Worm (Caenorhabditis elegans) whole organism, L2 larva: ENCODE measurements around the gene slo-2.

ENCODE experiments used
- C34F6.9 ChIP-seq: fragments of 150-350 bp; optimal IDR thresholded peaks from 2 replicates; lab custom pipeline; 2014; ENCODE audit warnings: missing biosample characterization, missing genetic modification characterization
- F13H6.1 ChIP-seq: sonication (generic microtip); optimal IDR thresholded peaks from 2 replicates; lab custom pipeline; 2016; ENCODE audit warnings: missing genetic modification characterization, missing compliant biosample characterization
- R02D3.7 ChIP-seq: fragments of 150-350 bp; optimal IDR thresholded peaks from 2 replicates; lab custom pipeline; 2014; ENCODE audit warnings: missing biosample characterization, missing genetic modification characterization
- Y55F3AM.14 ChIP-seq: fragments of 200-800 bp; sonication (Bioruptor generic); optimal IDR thresholded peaks from 2 replicates; lab custom pipeline; 2018; ENCODE audit warnings: mild to moderate bottlenecking, missing genetic modification characterization, missing compliant biosample characterization
- ZK546.5 ChIP-seq: sonication (generic microtip); optimal IDR thresholded peaks from 2 replicates; lab custom pipeline; 2017; ENCODE audit warnings: missing biosample characterization, missing genetic modification characterization
- alr-1 ChIP-seq: fragments of 150-350 bp; optimal IDR thresholded peaks from 2 replicates; lab custom pipeline; 2014; ENCODE audit warnings: missing biosample characterization, missing genetic modification characterization
- aly-2 ChIP-seq: fragments of 150-350 bp; optimal IDR thresholded peaks from 2 replicates; lab custom pipeline; 2014; ENCODE audit warnings: missing biosample characterization, missing genetic modification characterization
- ama-1 ChIP-seq: fragments of 150-350 bp; optimal IDR thresholded peaks from 2 replicates; lab custom pipeline; 2018; ENCODE audit warnings: inconsistent platforms
- blmp-1 ChIP-seq: sonication (generic microtip); optimal IDR thresholded peaks from 2 replicates; lab custom pipeline; 2017; ENCODE audit warnings: missing genetic modification characterization, mild to moderate bottlenecking, missing compliant biosample characterization, antibody characterized with exemption, moderate library complexity; ENCODE audit not compliant: insufficient read depth
- crh-2 ChIP-seq: sonication (generic microtip); optimal IDR thresholded peaks from 2 replicates; lab custom pipeline; 2017; ENCODE audit warnings: missing biosample characterization, missing genetic modification characterization
- dmd-4 ChIP-seq: sonication (generic microtip); optimal IDR thresholded peaks from 2 replicates; lab custom pipeline; 2017; ENCODE audit warnings: missing biosample characterization, missing genetic modification characterization
- egl-27 ChIP-seq: sonication (generic microtip); optimal IDR thresholded peaks from 3 replicates; lab custom pipeline; 2017; ENCODE audit warnings: missing biosample characterization, missing genetic modification reagents, missing genetic modification characterization
- elt-1 ChIP-seq: fragments of 150-350 bp; optimal IDR thresholded peaks from 2 replicates; lab custom pipeline; 2014; ENCODE audit warnings: missing biosample characterization, missing genetic modification characterization
- fos-1 ChIP-seq: fragments of 150-350 bp; optimal IDR thresholded peaks from 2 replicates; lab custom pipeline; 2014; ENCODE audit warnings: missing biosample characterization, missing genetic modification characterization
- gmeb-1 ChIP-seq: fragments of 150-350 bp; optimal IDR thresholded peaks from 2 replicates; lab custom pipeline; 2014; ENCODE audit warnings: missing biosample characterization, missing genetic modification characterization
- lin-13 ChIP-seq: fragments of 150-350 bp; optimal IDR thresholded peaks from 2 replicates; lab custom pipeline; 2014; ENCODE audit warnings: missing biosample characterization, missing genetic modification reagents, missing genetic modification characterization
- lin-39 ChIP-seq: fragments of 150-350 bp; optimal IDR thresholded peaks from 2 replicates; lab custom pipeline; 2014; ENCODE audit warnings: missing biosample characterization, missing genetic modification reagents, missing genetic modification characterization
- lsy-2 ChIP-seq, 2 experiments: fragments of 150-350 bp in 1 of 2; sonication (generic microtip) in 1 of 2; optimal IDR thresholded peaks; 2 replicates each; lab custom pipeline; 2014 to 2017; ENCODE audit warnings: missing biosample characterization in 2 of 2, missing genetic modification characterization in 2 of 2
- mbf-1 ChIP-seq: sonication (generic microtip); optimal IDR thresholded peaks from 2 replicates; lab custom pipeline; 2017; ENCODE audit warnings: missing biosample characterization, missing genetic modification characterization
- mdl-1 ChIP-seq, 2 experiments: fragments of 150-350 bp in 1 of 2; sonication (generic microtip) in 1 of 2; optimal IDR thresholded peaks; 2 replicates each; lab custom pipeline; 2017; ENCODE audit warnings: missing biosample characterization in 2 of 2, missing genetic modification characterization in 2 of 2
- nhr-10 ChIP-seq: sonication (generic microtip); optimal IDR thresholded peaks from 2 replicates; lab custom pipeline; 2017; ENCODE audit warnings: missing biosample characterization, missing genetic modification characterization
- nhr-129 ChIP-seq: fragments of 150-350 bp; optimal IDR thresholded peaks from 2 replicates; lab custom pipeline; 2014; ENCODE audit warnings: missing biosample characterization, missing genetic modification characterization
- nhr-21 ChIP-seq: fragments of 150-350 bp; optimal IDR thresholded peaks from 2 replicates; lab custom pipeline; 2014; ENCODE audit warnings: missing biosample characterization, missing genetic modification characterization
- nhr-23 ChIP-seq: fragments of 150-350 bp; optimal IDR thresholded peaks from 2 replicates; lab custom pipeline; 2014; ENCODE audit warnings: missing biosample characterization, missing genetic modification reagents, missing genetic modification characterization
- nhr-237 ChIP-seq: fragments of 150-350 bp; optimal IDR thresholded peaks from 2 replicates; lab custom pipeline; 2014; ENCODE audit warnings: missing biosample characterization, missing genetic modification characterization
- nhr-25 ChIP-seq: fragments of 150-350 bp; sonication (generic microtip); optimal IDR thresholded peaks from 3 replicates; lab custom pipeline; 2014; ENCODE audit warnings: missing biosample characterization, missing genetic modification characterization
- nhr-6 ChIP-seq: fragments of 150-350 bp; optimal IDR thresholded peaks from 2 replicates; lab custom pipeline; 2014; ENCODE audit warnings: missing biosample characterization, missing genetic modification characterization
- nhr-77 ChIP-seq: fragments of 150-350 bp; optimal IDR thresholded peaks from 2 replicates; lab custom pipeline; 2014; ENCODE audit warnings: missing biosample characterization, missing genetic modification characterization
- peb-1 ChIP-seq: fragments of 150-350 bp; optimal IDR thresholded peaks from 2 replicates; lab custom pipeline; 2014; ENCODE audit warnings: missing biosample characterization, missing genetic modification characterization
- sem-4 ChIP-seq: fragments of 150-350 bp; optimal IDR thresholded peaks from 2 replicates; lab custom pipeline; 2014; ENCODE audit warnings: missing biosample characterization, missing genetic modification reagents, missing genetic modification characterization
- skn-1 ChIP-seq: sonication (generic microtip); optimal IDR thresholded peaks from 2 replicates; lab custom pipeline; 2017; ENCODE audit warnings: missing biosample characterization, missing genetic modification characterization
- unc-39 ChIP-seq: fragments of 150-350 bp; optimal IDR thresholded peaks from 2 replicates; lab custom pipeline; 2014; ENCODE audit warnings: missing biosample characterization, missing genetic modification characterization
- unc-62 ChIP-seq: fragments of 150-350 bp; optimal IDR thresholded peaks from 2 replicates; lab custom pipeline; 2014; ENCODE audit warnings: missing biosample characterization, missing genetic modification reagents, missing genetic modification characterization
- zag-1 ChIP-seq: fragments of 150-350 bp; optimal IDR thresholded peaks from 2 replicates; lab custom pipeline; 2014; ENCODE audit warnings: missing biosample characterization, missing genetic modification characterization
- ztf-11 ChIP-seq: sonication (generic microtip); optimal IDR thresholded peaks from 2 replicates; lab custom pipeline; 2017; ENCODE audit warnings: missing biosample characterization, missing genetic modification characterization
- ztf-4 ChIP-seq: fragments of 150-350 bp; optimal IDR thresholded peaks from 2 replicates; lab custom pipeline; 2014; ENCODE audit warnings: missing biosample characterization, missing genetic modification characterization

The slo-2 gene

ce11 chrX:11365995-11366394, 39.7 kb downstream of the slo-2 start:
- TF ChIP-seq nhr-25: no peak
- no peak for TF ChIP-seq peb-1 (tag; lab: Kevin White, UChicago)
- TF ChIP-seq nhr-77 (tag; lab: Kevin White, UChicago): no peak
- TF ChIP-seq unc-62: no peak
- no peak for TF ChIP-seq egl-27 (tag; lab: Kevin White, UChicago)
- TF ChIP-seq fos-1 (tag; lab: Kevin White, UChicago): no peak
- TF ChIP-seq ztf-11 (tag; lab: Kevin White, UChicago): no peak
- no peak for TF ChIP-seq dmd-4 (tag; lab: Kevin White, UChicago)
- TF ChIP-seq nhr-23: no peak
- no peak for TF ChIP-seq nhr-237
- TF ChIP-seq ztf-4 (tag; lab: Kevin White, UChicago): no peak
- TF ChIP-seq crh-2 (tag; lab: Kevin White, UChicago): no peak
- no peak for TF ChIP-seq R02D3.7 (tag; lab: Kevin White, UChicago)
- TF ChIP-seq unc-39 (tag; lab: Kevin White, UChicago): no peak
- TF ChIP-seq elt-1 (tag; lab: Kevin White, UChicago): no peak
- no peak for TF ChIP-seq ama-1 (lab: Kevin White, UChicago)
- TF ChIP-seq mdl-1 (tag; optimal IDR thresholded peaks at IDR 0.05; lab: Kevin White, UChicago): no peak
- TF ChIP-seq sem-4 (tag; lab: Kevin White, UChicago): no peak

- TF ChIP-seq nhr-237 (no peak), nhr-21 (tag; lab: Kevin White, UChicago) (no peak), skn-1 (no peak), ztf-4 (tag; lab: Kevin White, UChicago) (no peak), nhr-129 (tag; lab: Kevin White, UChicago) (no peak), lin-39 (tag; lab: Kevin White, UChicago) (no peak), C34F6.9 (tag; lab: Kevin White, UChicago) (no peak), nhr-10 (no peak), unc-39 (tag; lab: Kevin White, UChicago) (no peak), Y55F3AM.14 (GFP tag; lab: Kevin White, UChicago) (no peak), alr-1 (tag; lab: Kevin White, UChicago) (no peak), fos-1 (tag; lab: Kevin White, UChicago) (no peak)
Measured at ce11 chrX:11364914-11365313, 40.8 kb downstream of the slo-2 start.

ce11 chrX:11357516-11357915, 48.2 kb downstream of the slo-2 start, which contains the start of gene pgp-4:
Gene pgp-4 (plus strand): TSS chrX:11357816.
- TF ChIP-seq ZK546.5 (tag; lab: Kevin White, UChicago) (no peak), blmp-1 (tag; lab: Kevin White, UChicago) (no peak), egl-27 (tag; lab: Kevin White, UChicago) (no peak), lin-13 (GFP tag; lab: Kevin White, UChicago) (no peak), lin-39 (tag; lab: Kevin White, UChicago) (no peak), gmeb-1 (tag; lab: Kevin White, UChicago) (no peak), nhr-77 (tag; lab: Kevin White, UChicago) (no peak), alr-1 (tag; lab: Kevin White, UChicago) (no peak), mbf-1 (tag; lab: Kevin White, UChicago) (no peak), F13H6.1 (tag; lab: Kevin White, UChicago) (no peak), lsy-2 (tag; optimal IDR thresholded peaks at IDR 0.05; lab: Kevin White, UChicago) (no peak), nhr-129 (tag; lab: Kevin White, UChicago) (no peak), ztf-11 (tag; lab: Kevin White, UChicago) (no peak), elt-1 (tag; lab: Kevin White, UChicago) (no peak), zag-1 (tag; lab: Kevin White, UChicago) (no peak), nhr-6 (tag; lab: Kevin White, UChicago) (no peak)

ce11 chrX:11355856-11356255, 49.9 kb downstream of the slo-2 start:
- TF ChIP-seq blmp-1 (tag; lab: Kevin White, UChicago) (no peak), egl-27 (tag; lab: Kevin White, UChicago) (no peak), lin-13 (GFP tag; lab: Kevin White, UChicago) (no peak)

ce11 chrX:11351856-11352255, 53.9 kb downstream of the slo-2 start, which contains the start of gene pgp-3:
Gene pgp-3 (plus strand): TSS chrX:11352156.
- no peak for TF ChIP-seq R02D3.7 (tag; lab: Kevin White, UChicago)
- TF ChIP-seq nhr-10: no peak
- no peak for TF ChIP-seq fos-1 (tag; lab: Kevin White, UChicago)
- TF ChIP-seq aly-2: no peak
- no peak for TF ChIP-seq sem-4 (tag; lab: Kevin White, UChicago)
- no peak for TF ChIP-seq lin-13 (GFP tag; lab: Kevin White, UChicago)
- TF ChIP-seq ztf-11 (tag; lab: Kevin White, UChicago): no peak
- TF ChIP-seq skn-1: no peak
- no peak for TF ChIP-seq unc-62
- TF ChIP-seq nhr-25: no peak
- no peak for TF ChIP-seq ztf-4 (tag; lab: Kevin White, UChicago)
